Worm (Caenorhabditis elegans): ENCODE data around the gene ZK856.18.

DNA sequence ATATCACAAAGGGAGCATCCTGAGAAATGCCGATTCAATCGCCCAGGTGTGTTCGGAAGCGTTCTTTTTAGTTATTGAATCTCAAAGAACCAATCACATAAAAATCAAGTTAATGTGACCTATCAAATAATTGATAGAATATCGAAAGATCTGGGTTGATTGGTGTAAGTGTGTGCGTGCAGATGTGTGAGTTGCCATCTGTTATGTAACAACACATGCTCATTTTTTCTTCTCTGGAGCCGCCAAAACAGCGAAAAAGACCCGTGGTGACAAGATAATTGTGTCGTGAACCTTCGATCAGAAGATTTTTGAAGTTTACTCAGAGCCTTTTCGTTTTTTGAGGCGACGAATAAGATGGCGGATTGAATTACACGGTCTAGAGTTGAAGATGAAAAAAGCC, 39.0 kb downstream of the ZK856.18 start:
- TF ChIP-seq elt-3 (tag; optimal IDR thresholded peaks at IDR 0.05), result no peak
- TF ChIP-seq nhr-76 (tag; optimal IDR thresholded peaks at IDR 0.05), result no peak
- TF ChIP-seq nhr-28 (tag; optimal IDR thresholded peaks at IDR 0.05), result no peak
- TF ChIP-seq ama-1 (optimal IDR thresholded peaks at IDR 0.05), result no peak
- peak; percentile 81 for TF ChIP-seq egl-5 (tag; optimal IDR thresholded peaks at IDR 0.05)

Data from whole organism, L3 larva.